Fruit fly (Drosophila melanogaster): ENCODE results near the gene CG11426.

CG11426 gene

DNA sequence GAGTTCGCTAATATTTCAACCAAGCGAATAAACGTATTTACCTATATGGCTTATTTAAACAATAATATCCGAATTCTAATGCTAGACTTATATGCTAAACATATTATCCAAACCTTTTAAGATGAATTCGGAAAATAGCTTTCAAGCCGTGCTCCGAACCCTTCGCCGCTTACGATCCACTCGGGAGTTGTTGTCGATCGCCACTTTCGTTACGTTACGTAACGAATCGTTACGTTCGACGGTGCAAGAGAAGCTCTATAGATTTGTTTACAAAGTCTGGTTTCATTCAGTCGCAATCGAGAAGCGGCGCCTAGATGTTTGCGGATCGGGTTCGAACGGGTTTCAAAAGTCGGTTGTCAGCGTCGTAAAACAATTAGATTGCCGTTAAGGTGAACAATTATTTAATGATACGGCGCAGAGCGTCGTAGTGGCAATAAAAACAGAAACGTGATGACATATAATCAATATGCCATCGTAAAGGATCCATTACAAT lies at the start of gene CG11426:
Gene CG11426 (plus strand): TSS at position 258 of the 493 bp plus-strand sequence.
- TF ChIP-seq noc (tag; optimal IDR thresholded peaks at IDR 0.05): no peak

DNA sequence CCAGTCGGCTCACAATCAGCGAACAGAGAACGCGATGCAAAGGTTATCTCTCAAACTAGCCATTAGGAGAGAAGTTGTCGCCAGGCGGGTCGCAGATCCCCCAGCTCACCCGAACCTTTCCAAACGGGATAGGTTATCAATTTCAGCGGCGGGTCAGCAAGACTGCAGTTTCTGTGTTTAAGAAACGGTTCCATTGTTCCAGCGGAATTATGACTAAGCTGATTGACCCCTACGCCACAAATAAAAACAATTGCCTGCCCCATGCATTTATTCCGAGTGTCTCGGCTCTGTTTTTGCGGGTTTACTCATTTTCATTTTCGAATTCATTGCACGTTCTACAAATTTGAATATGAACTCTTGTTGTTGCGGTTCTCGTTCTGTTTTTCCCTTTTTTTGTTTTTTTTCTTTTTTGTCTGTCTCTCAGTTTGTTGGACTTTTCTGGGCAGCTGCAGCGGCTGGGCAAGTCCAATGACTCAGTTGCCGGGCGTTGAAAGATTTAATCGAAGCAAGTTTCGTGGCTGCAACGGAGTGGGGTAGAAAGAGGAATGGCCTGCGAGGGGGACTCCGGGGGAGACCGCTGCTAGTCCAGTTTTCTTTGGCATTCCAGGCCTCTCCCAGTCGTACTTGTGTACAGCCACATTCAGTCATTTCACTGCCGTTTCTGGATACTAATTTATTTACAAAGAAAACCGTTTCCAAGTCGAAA lies 49.6 kb upstream of the CG11426 start:
- TF ChIP-seq noc (tag; optimal IDR thresholded peaks at IDR 0.05): no peak

DNA sequence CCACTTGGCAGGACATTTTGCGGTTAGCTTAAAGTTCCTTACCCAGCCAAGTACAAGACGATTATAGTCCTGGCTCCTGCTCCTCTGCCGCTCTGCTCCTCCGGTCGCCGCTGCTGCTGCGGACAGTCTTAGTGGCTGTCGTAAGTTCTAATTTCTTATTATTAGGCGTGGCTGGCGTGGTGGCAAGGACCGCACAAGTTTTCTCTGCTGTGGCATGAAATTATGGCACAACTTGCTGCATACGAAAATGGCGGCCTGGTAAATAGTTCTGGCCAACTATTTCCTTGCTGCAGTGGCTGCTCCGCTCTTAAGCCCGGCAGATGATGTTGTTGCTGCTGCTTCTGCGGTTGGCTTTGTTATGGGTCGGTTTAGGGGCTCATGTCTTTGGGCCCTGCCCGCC lies 45.6 kb upstream of the CG11426 start:
- no peak for TF ChIP-seq noc (tag; optimal IDR thresholded peaks at IDR 0.05)

DNA sequence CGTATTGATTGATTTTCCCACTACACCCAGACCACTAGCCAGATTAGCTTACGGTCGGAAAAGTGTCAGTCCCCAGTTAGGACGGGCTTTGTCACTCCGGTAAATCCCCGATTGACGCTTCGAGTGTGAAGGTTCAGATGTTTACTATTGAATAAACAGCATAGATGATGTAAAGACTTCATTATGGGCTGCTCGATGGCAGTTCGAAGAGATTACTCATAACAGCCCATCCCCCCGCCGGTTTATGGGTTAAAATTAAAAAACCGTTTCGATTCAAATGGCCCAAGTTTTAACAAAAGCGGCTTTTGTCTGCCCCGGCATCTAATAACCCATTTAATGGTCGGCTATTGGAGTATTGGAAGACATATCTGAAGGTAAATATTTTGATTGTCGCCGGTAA lies 33.2 kb upstream of the CG11426 start:
- TF ChIP-seq noc (tag; optimal IDR thresholded peaks at IDR 0.05): no peak

DNA sequence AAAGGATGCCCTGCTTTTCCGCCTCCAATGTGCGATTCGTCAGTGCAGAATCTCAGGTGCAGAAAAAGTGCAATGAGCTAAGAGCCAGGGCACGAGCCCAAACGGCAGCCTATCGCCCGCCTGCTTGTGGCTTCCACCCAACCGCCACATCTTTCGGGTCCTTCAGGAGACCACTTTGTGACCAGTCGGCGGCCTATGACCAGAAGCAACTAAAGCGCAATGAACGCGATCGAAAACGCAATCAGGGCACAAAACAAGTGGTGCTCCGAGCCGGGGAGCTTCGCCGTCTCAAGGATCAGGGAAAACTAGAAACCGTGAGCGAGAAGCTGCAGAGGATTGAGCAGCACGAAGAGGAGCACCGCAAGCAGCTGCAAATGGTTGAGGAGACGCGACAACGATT lies 16.0 kb upstream of the CG11426 start, which contains the start of gene CG11449:
Gene CG11449 (plus strand): TSS at position 6 of the 400 bp plus-strand sequence.
- no peak for TF ChIP-seq noc (tag; optimal IDR thresholded peaks at IDR 0.05)

DNA sequence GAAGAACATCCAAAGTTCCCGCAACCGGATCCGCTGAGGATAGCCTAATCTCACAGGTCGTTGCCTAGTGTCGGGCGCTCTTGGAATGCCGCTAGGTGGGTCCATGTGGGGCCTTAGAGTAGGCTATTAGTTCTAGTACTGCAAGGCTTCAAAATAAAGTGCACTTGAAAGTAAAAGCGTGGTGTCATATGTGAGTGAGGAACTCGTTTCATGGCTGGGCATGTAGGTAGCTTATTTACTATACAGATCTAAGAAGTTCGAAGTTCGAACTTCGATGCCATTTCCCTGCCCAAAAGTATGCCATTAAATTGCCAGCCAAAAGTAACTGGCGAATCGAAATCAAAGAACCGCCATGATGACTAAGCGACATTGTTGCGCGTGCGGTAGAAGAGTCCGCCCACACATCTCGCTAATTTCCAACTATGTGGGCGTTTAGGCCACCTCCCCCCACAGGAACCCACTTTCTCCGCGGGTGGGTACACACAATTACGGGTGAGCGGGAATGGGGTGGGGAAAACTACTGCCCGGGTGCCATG lies 14.3 kb upstream of the CG11426 start:
- TF ChIP-seq noc (tag; optimal IDR thresholded peaks at IDR 0.05): no peak

DNA sequence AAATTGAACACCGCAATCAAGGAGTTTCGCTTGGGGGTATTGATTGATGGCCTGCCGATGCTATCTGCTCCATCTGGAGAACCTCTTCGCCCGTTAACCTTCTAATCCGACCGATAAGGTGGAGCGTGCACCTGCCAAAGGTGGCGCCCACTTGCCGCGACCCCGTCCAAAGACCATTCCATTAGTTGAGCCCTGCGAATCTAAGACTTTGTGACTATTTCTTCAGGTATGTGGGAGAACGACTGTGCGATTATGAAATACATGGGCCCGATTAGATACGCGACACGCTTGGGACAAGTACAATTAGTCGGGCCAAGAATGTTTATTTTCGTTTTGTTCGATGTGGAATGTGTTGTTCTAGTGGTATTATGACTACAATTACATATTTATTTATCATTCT lies 12.1 kb upstream of the CG11426 start:
- TF ChIP-seq noc (tag; optimal IDR thresholded peaks at IDR 0.05): no peak

DNA sequence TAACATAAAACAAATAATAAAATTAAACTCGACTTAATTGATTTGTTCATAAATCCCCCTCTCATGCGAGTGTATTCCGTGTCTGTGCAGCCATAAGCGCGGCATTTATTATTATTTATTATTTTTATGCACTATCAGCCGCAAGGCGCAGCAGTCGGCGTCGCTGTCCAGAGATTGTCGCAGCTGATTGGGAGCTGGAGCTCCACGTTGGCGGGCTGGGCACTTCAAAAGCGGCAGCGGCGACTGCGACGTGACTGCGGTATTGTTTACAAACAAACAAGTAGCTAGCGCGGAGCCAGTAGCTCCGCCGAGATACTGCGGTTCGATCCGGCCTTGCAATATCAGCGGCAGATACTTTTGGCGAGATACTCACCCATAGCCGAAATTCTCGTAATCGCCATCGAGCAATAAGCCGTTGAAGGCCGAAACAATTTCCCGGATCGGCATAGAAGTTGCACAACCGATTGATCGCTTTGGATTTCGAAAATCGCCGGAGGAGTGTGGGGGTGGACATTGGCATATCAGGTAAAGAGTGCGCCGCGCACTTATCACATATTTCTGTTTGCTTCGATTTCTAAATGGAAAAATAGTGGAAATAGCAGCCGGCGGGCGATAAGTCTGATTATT lies 11.3 kb upstream of the CG11426 start:
- TF ChIP-seq noc (tag; optimal IDR thresholded peaks at IDR 0.05): no peak

DNA sequence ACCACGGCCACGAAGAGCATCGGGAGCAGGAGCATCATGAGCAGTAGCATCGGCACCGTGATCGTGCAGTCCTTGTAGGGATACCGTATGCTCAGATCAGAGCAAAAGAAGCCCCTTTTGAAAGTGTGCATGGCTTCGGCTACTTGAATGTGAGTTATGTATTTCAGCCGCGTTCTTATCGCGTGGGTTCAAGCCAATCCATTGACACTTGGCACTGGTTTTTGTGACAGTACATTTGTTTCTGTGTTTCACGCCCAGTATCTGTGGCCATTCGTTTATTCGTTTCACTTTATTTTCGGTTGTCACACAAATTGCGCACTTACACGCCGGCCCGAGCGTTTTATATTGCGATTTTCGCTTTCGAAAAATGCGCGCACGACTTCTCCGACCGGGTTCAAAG lies 9.9 kb upstream of the CG11426 start:
- TF ChIP-seq noc (tag; optimal IDR thresholded peaks at IDR 0.05): no peak

DNA sequence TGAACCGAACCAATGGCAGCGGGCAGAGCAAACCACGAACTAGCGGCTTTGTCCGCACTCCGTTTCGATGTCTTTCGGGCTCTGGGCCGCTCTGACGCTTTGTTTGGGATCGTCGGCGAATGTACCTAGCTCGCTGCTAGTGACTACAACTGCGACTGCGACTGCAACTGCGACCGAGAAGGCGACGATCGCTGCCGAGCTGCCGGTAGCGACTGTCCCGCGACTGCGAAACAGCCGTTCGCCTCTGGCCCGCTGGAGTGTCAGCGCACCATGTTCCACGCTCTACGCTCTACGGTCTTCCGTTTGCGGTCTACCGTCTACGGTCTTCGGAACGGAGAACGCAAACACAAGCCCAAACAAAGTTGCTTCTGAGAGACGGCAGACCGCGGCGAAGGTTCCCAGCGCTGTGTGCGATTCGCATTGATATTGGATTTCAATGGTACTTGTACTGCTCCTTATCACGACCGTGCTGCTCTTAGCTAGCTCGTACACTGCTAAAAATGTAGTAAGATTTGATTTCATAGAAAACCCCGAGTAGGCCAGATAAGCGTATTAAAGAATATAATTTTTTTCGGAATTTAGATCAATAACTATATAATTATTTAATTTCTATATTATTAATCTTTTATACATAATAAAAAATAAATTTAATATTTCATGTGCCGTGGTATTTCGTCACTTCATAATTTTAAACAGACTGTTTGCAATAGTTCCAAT lies 9.3 kb upstream of the CG11426 start, which contains the start of gene laza:
Gene laza (minus strand): TSS at position 214 of the 717 bp plus-strand sequence.
- TF ChIP-seq noc (tag; optimal IDR thresholded peaks at IDR 0.05): no peak

DNA sequence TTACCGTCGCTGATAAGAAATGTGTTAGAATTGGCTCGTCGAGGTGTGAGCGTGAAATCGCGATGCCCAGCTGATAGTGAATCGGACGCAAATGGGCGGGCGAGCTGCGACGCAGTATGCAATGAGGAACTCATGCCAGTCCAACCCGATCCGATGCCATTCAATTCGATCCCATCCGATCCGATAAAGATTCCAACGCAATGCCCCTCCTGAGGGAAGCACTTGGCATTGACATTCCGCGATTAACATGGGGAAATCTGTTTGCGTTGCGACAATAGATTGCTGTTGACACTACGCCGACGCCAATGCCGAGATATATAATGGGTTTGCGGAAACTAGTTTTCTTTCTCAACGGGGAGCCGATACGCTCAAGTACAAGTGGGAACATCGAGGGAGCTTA lies 6.9 kb upstream of the CG11426 start:
- TF ChIP-seq noc (tag; optimal IDR thresholded peaks at IDR 0.05): no peak

DNA sequence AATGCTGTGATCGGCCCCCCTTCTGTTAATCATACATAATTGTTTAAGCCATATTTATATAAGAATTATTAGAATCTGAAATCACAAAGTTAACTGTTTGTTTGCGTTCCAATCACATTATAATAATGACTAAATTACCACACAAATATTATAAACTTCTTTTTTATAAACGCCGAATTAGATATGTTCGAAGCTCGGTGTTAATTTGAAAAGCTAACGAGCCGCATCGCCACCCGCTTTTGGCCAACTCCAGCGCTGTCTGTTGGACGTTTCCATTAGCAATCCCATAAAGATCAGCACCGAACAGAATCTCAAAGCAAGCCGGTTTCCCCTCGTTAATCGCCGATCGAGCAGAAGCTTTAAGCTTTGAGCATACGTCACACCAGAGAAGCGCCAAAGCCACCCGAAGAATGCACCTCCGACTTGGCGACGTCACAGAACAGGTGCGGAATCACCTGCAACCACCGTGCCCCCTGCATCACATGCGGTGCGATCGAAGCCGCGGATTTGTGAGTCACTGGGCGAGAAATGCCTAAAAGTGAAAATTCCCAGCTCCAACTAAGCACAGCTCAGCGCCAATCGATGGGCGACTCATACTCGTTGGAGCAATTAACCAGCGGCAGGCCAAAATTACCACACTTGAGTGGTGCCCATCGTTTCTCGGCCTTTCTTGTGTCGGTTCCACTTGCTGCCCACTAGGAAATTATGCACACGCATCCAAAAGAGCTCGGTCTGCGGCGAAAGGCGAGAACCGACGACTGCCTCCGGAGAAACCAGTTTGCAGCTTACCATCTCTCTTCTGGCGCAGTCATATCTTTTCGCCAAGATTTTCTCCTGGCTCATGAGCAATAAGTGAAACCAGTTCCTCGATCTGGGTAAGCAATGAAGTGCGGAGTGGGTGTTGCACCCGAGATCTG lies 4.6 kb upstream of the CG11426 start, which contains the start of gene CG11438:
Gene CG11438 (plus strand): TSS at position 134 of the 917 bp plus-strand sequence.
- TF ChIP-seq noc (tag; optimal IDR thresholded peaks at IDR 0.05): no peak

DNA sequence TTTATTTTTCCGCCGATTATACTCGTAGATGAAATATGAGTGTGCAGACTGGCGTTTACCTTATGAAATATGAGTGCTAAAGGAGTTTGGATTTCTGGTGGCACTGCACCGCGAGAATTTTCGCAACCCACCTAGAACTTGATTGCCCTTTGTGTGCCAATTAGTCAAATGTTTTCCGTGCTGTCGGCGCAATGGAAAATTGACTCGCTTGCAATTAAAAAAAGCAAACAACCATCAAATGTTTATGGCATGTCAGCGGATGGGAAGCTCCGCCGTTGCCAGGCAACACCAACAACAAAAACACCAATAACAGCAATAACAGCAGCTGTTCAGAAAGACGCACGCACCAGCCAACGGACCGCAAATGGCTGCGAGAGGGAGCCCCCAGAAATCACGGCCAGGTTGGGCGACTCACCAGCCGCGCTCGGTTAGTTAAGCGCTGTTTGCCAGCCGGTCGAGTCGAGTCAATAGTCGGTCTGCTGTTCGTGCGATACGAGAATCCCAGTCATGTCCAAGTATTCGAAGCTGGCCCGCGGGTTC lies 3.9 kb upstream of the CG11426 start:
- no peak for TF ChIP-seq noc (tag; optimal IDR thresholded peaks at IDR 0.05)

DNA sequence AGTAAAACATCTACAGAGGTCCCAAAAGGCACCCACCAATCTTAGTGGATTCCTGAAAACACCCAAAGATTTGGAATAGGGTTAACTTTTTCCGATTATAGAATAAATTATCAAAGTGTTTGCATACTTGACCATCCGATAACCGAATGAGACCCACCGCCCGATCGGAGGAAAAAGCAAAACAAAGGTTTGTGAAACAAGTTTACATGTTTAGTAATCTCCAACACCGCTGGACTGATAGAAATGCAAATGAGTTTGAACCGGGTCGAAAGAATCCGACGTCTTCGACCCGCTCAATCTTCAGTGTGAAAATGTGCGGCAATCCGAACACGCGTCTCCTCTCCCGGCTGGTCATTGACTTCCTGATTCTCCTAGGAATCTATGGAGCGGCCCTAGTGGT lies 1.8 kb upstream of the CG11426 start, which contains the start of gene CG11437:
Gene CG11437 (plus strand): TSS at position 301 of the 400 bp plus-strand sequence.
- no peak for TF ChIP-seq noc (tag; optimal IDR thresholded peaks at IDR 0.05)
